Fruit fly (Drosophila melanogaster): ENCODE measurements around the gene AP-1gamma.
A peak's percentile ranks its signal among the peaks of the same experiment; 100 is the strongest.

AP-1gamma gene

dm6 chrX:9060078-9060477 lies 48.4 kb upstream of the AP-1gamma start (continued):
- TF ChIP-seq amos (GFP tag; IDR thresholded peaks at IDR 0.05; ENCODE audit: partially characterized antibody) (no peak), CG30020 (tag; optimal IDR thresholded peaks at IDR 0.05) (no peak), CG10431 (GFP tag; optimal IDR thresholded peaks at IDR 0.05) (no peak), CrebB (tag; optimal IDR thresholded peaks at IDR 0.05) (peak; percentile 76), corto (GFP tag; optimal IDR thresholded peaks at IDR 0.05) (peak; percentile 50), psq (GFP tag; optimal IDR thresholded peaks at IDR 0.05) (no peak), Stat92E (GFP tag; optimal IDR thresholded peaks at IDR 0.05) (no peak), croc (GFP tag; conservative IDR thresholded peaks at IDR 0.05) (peak; percentile 15; the same call in 1 of the 3 replicates), run (tag; optimal IDR thresholded peaks at IDR 0.05) (peak; percentile 57), yki (optimal IDR thresholded peaks at IDR 0.05) (no peak), zen (tag; optimal IDR thresholded peaks at IDR 0.05) (peak; percentile 24), CG18599 (GFP tag; optimal IDR thresholded peaks at IDR 0.05) (peak; percentile 79), Dp (GFP tag; optimal IDR thresholded peaks at IDR 0.05) (no peak), Hr78 (GFP tag; optimal IDR thresholded peaks at IDR 0.05) (peak in 1 of 2 experiments; percentile 22), stwl (tag; optimal IDR thresholded peaks at IDR 0.05) (no peak), H2.0 (GFP tag; IDR thresholded peaks at IDR 0.05) (peak; percentile 84), CG2712 (tag; optimal IDR thresholded peaks at IDR 0.05) (peak; percentile 71), fd96Cb (tag; optimal IDR thresholded peaks at IDR 0.05) (peak; percentile 80), CG15011 (GFP tag; optimal IDR thresholded peaks at IDR 0.05) (no peak), bbx (GFP tag; IDR thresholded peaks at IDR 0.05; ENCODE audit: partially characterized antibody) (no peak), chn (GFP tag; optimal IDR thresholded peaks at IDR 0.05) (peak; percentile 35), fu2 (GFP tag; optimal IDR thresholded peaks at IDR 0.05) (no peak), BEAF-32 (GFP tag; optimal IDR thresholded peaks at IDR 0.05) (no peak), Ets97D (GFP tag; optimal IDR thresholded peaks at IDR 0.05) (no peak), CG13123 (GFP tag; optimal IDR thresholded peaks at IDR 0.05) (peak; percentile 11), CG12071 (GFP tag; optimal IDR thresholded peaks at IDR 0.05) (peak; percentile 75), CG1024 (GFP tag; IDR thresholded peaks at IDR 0.05) (peak; percentile 65), pita (GFP tag; optimal IDR thresholded peaks at IDR 0.05) (no peak), pzg (GFP tag; optimal IDR thresholded peaks at IDR 0.05) (no peak), wdn (GFP tag; IDR thresholded peaks at IDR 0.05) (peak; percentile 46; the same call in 1 of the 2 replicates), CG1602 (GFP tag; optimal IDR thresholded peaks at IDR 0.05) (peak; percentile 38), CG13624 (GFP tag; optimal IDR thresholded peaks at IDR 0.05) (peak; percentile 17), disco-r (GFP tag; optimal IDR thresholded peaks at IDR 0.05) (no peak), nerfin-2 (GFP tag; IDR thresholded peaks at IDR 0.05; ENCODE audit: partially characterized antibody) (no peak), CG18011 (GFP tag; optimal IDR thresholded peaks at IDR 0.05) (no peak), Nf-YC (tag; optimal IDR thresholded peaks at IDR 0.05) (peak; percentile 32), CG3163 (GFP tag; optimal IDR thresholded peaks at IDR 0.05) (no peak), bigmax (GFP tag; optimal IDR thresholded peaks at IDR 0.05) (no peak), dpn (GFP tag; optimal IDR thresholded peaks at IDR 0.05) (peak; percentile 44 to 74), CG5245 (GFP tag; optimal IDR thresholded peaks at IDR 0.05) (peak; percentile 33), Ada2b (GFP tag; IDR thresholded peaks at IDR 0.05) (peak; percentile 83), Nf-YA (GFP tag; IDR thresholded peaks at IDR 0.05) (peak; percentile 46; the same call in 1 of the 2 replicates), dysf (GFP tag; IDR thresholded peaks at IDR 0.05) (peak; percentile 84), sens (GFP tag) (peak; percentile 94), schlank (tag; optimal IDR thresholded peaks at IDR 0.05) (peak; percentile 21), ro (GFP tag; IDR thresholded peaks at IDR 0.05) (no peak), ind (GFP tag; optimal IDR thresholded peaks at IDR 0.05) (peak; percentile 61), stc (GFP tag; IDR thresholded peaks at IDR 0.05) (0 out of 2 replicates have a peak, but pooled peaks have one; percentile 39), CG13296 (GFP tag; optimal IDR thresholded peaks at IDR 0.05) (peak; percentile 80), CG9609 (GFP tag; optimal IDR thresholded peaks at IDR 0.05) (peak; percentile 36), vfl (GFP tag; optimal IDR thresholded peaks at IDR 0.05) (no peak)
